Worm (Caenorhabditis elegans): Measurements from ENCODE around the gene prp-9.

The prp-9 gene

DNA sequence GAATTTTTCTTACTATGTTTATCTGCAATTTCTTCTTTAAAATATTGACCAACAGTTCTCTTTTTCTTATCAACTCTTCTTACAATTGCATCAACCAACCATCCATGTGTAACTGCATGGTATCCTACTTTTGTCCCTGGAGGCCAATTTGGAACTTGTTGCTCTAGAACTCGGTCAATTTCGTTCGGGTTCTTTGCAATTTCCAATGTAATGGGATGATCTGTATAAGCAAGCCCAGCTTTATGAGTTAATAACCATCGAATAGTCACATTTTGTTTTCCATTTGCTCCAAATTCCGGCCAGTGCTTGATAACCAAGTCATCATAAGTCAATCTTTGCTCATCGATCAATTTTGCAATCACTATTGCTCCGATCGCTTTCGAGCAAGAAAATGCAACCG is 45.9 kb downstream of the prp-9 start:
- TF ChIP-seq unc-55 (GFP tag; optimal IDR thresholded peaks at IDR 0.05) (no peak), npax-4 (tag; optimal IDR thresholded peaks at IDR 0.05) (no peak), ceh-18 (tag; optimal IDR thresholded peaks at IDR 0.05) (no peak), tbx-2 (tag; optimal IDR thresholded peaks at IDR 0.05) (no peak), nfya-1 (tag; optimal IDR thresholded peaks at IDR 0.05) (no peak)

DNA sequence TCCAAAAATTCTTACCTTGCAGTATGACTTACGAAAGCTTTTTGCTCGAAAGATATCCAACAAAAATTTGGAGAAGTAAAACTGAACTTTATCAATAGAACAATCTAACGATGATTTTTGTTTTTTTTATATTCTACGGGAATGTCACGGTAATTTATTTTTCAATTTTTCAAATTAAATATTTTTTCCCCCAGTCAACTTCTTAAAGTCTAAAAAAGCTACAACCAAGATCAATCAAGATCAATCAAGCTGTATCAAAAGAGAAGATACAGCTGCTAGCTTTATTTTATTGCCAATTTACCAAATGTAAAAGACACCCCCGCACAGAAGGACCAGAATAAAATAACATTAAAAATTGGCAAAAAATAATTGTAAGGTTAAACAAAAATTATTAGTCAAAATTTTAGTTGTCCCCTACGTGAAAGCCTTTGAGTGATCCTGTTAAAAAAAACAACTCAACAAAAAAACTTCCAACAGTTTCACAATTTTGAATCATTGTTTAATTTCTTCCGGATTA is 49.8 kb downstream of the prp-9 start, which contains the start of the genes M05D6.1 and M05D6.3:
Gene M05D6.1 (minus strand): TSS at position 101 of the 517 bp plus-strand sequence.
Gene M05D6.3 (plus strand): TSS at position 467 of the 517 bp plus-strand sequence.
- TF ChIP-seq ceh-48 (tag; optimal IDR thresholded peaks at IDR 0.05) (no peak), npax-4 (tag; optimal IDR thresholded peaks at IDR 0.05) (no peak), pag-3 (tag; optimal IDR thresholded peaks at IDR 0.05; ENCODE audit: borderline replicate concordance) (no peak), ahr-1 (tag; optimal IDR thresholded peaks at IDR 0.05) (no peak), tbx-7 (tag; optimal IDR thresholded peaks at IDR 0.05) (no peak), ceh-24 (tag; optimal IDR thresholded peaks at IDR 0.05) (no peak), hlh-15 (tag; optimal IDR thresholded peaks at IDR 0.05) (no peak), fkh-10 (GFP tag; optimal IDR thresholded peaks at IDR 0.05) (no peak), lin-11 (tag; optimal IDR thresholded peaks at IDR 0.05) (no peak), T23F11.4 (GFP tag; optimal IDR thresholded peaks at IDR 0.05) (no peak), pqm-1 (tag; optimal IDR thresholded peaks at IDR 0.05) (no peak)
